Comparison of ENCODE assay signal across 4 fruit fly cellular contexts in genomic region chr3L:10517451-10518385, dm6.
A peak's percentile ranks its signal among the peaks of the same experiment; 100 is the strongest.
TF ChIP-seq lines count a peak whose summit lies in the region.

No protein-coding gene starts in this region.

- no peak for TF ChIP-seq CTCF in whole organism, embryonic (GFP tag; optimal IDR thresholded peaks at IDR 0.05; lab: Kevin White, UChicago)

TF ChIP-seq in whole organism, adult, 20 proteins besides CTCF, POLR2A, EP300 and RAD21:
- TF ChIP-seq Clk (GFP tag; optimal IDR thresholded peaks at IDR 0.05; lab: Kevin White, UChicago) (no peak), kay (GFP tag; lab: Kevin White, UChicago; ENCODE audit: borderline replicate concordance) (peak; percentile 68)

TF ChIP-seq in whole organism, embryonic, 481 proteins besides CTCF, POLR2A, EP300 and RAD21 (continues in another document):
- TF ChIP-seq CG2199 (GFP tag; IDR thresholded peaks at IDR 0.05; lab: Robert Waterston, UW) (peak; percentile 36; the same call in 2 of the 3 replicates), E2f2 (GFP tag; IDR thresholded peaks at IDR 0.05; lab: Robert Waterston, UW) (no peak), CG32772 (GFP tag; IDR thresholded peaks at IDR 0.05; lab: Robert Waterston, UW) (0 out of 2 replicates have a peak, but pooled peaks have one; percentile 36), ci (GFP tag; IDR thresholded peaks at IDR 0.05; lab: Robert Waterston, UW) (0 out of 3 replicates have a peak, but pooled peaks have one; percentile 20), CG11723 (GFP tag; optimal IDR thresholded peaks at IDR 0.05; lab: Kevin White, UChicago) (no peak), run (tag; optimal IDR thresholded peaks at IDR 0.05; lab: Kevin White, UChicago) (no peak), CG13287 (GFP tag; IDR thresholded peaks at IDR 0.05; lab: Robert Waterston, UW; ENCODE audit: partially characterized antibody) (0 out of 2 replicates have a peak, but pooled peaks have one; percentile 7), chn (GFP tag; optimal IDR thresholded peaks at IDR 0.05; lab: Kevin White, UChicago) (no peak), odd (GFP tag; optimal IDR thresholded peaks at IDR 0.05; lab: Kevin White, UChicago) (no peak), CG4854 (GFP tag; optimal IDR thresholded peaks at IDR 0.05; lab: Kevin White, UChicago) (no peak), CG14667 (GFP tag; IDR thresholded peaks at IDR 0.05; lab: Robert Waterston, UW) (no peak), zf30C (GFP tag; optimal IDR thresholded peaks at IDR 0.05; lab: Kevin White, UChicago) (peak; percentile 78), CG10209 (GFP tag; optimal IDR thresholded peaks at IDR 0.05; lab: Kevin White, UChicago) (no peak), CG12236 (GFP tag; optimal IDR thresholded peaks at IDR 0.05; lab: Kevin White, UChicago) (no peak), CG5245 (GFP tag; optimal IDR thresholded peaks at IDR 0.05; lab: Kevin White, UChicago) (no peak), CG4282 (GFP tag; optimal IDR thresholded peaks at IDR 0.05; lab: Kevin White, UChicago) (no peak), Med (GFP tag; lab: Kevin White, UChicago) (peak; percentile 20), H15 (GFP tag; IDR thresholded peaks at IDR 0.05; lab: Robert Waterston, UW) (no peak), CG1832 (GFP tag; optimal IDR thresholded peaks at IDR 0.05; lab: Kevin White, UChicago) (peak; percentile 87), HLHmδ (GFP tag; optimal IDR thresholded peaks at IDR 0.05; lab: Kevin White, UChicago) (no peak), Trl (optimal IDR thresholded peaks at IDR 0.05; lab: Kevin White, UChicago) (peak; percentile 27 to 38), Trl (GFP tag; optimal IDR thresholded peaks at IDR 0.05; lab: Kevin White, UChicago) (no peak), zen2 (GFP tag; IDR thresholded peaks at IDR 0.05; lab: Robert Waterston, UW; ENCODE audit: partially characterized antibody) (no peak), esg (GFP tag; conservative IDR thresholded peaks at IDR 0.05; lab: Robert Waterston, UW) (no peak), psq (GFP tag; optimal IDR thresholded peaks at IDR 0.05; lab: Kevin White, UChicago) (peak; percentile 76), sqz (GFP tag; optimal IDR thresholded peaks at IDR 0.05; lab: Kevin White, UChicago) (peak; percentile 77), gsb-n (tag; optimal IDR thresholded peaks at IDR 0.05; lab: Kevin White, UChicago) (no peak), chm (GFP tag; IDR thresholded peaks at IDR 0.05; lab: Robert Waterston, UW) (peak; percentile 29; the same call in 1 of the 2 replicates), CG9437 (GFP tag; optimal IDR thresholded peaks at IDR 0.05; lab: Kevin White, UChicago) (no peak)

TF ChIP-seq in whole organism, prepupa, 60 proteins besides CTCF, POLR2A, EP300 and RAD21:
- TF ChIP-seq fd85E (GFP tag; optimal IDR thresholded peaks at IDR 0.05; lab: Kevin White, UChicago) (no peak), CG8632 (GFP tag; optimal IDR thresholded peaks at IDR 0.05; lab: Kevin White, UChicago) (no peak), topi (GFP tag; optimal IDR thresholded peaks at IDR 0.05; lab: Kevin White, UChicago) (no peak), Gug (GFP tag; IDR thresholded peaks at IDR 0.05; lab: Robert Waterston, UW) (no peak), Sox14 (GFP tag; optimal IDR thresholded peaks at IDR 0.05; lab: Kevin White, UChicago) (peak; percentile 10), CG10631 (GFP tag; optimal IDR thresholded peaks at IDR 0.05; lab: Kevin White, UChicago) (peak; percentile 5), CG6163 (GFP tag; IDR thresholded peaks at IDR 0.05; lab: Robert Waterston, UW) (peak; percentile 66; the same call in 2 of the 3 replicates), CG8119 (GFP tag; IDR thresholded peaks at IDR 0.05; lab: Robert Waterston, UW) (no peak), pdm3 (GFP tag; optimal IDR thresholded peaks at IDR 0.05; lab: Kevin White, UChicago) (no peak), Eip78C (GFP tag; lab: Kevin White, UChicago) (peak; percentile 46), net (GFP tag; optimal IDR thresholded peaks at IDR 0.05; lab: Kevin White, UChicago) (no peak), CG6854 (GFP tag; optimal IDR thresholded peaks at IDR 0.05; lab: Kevin White, UChicago) (no peak), Sox102F (GFP tag; optimal IDR thresholded peaks at IDR 0.05; lab: Kevin White, UChicago) (peak; percentile 11), CG32006 (GFP tag; optimal IDR thresholded peaks at IDR 0.05; lab: Kevin White, UChicago) (peak; percentile 26), acj6 (GFP tag; optimal IDR thresholded peaks at IDR 0.05; lab: Kevin White, UChicago) (peak; percentile 10), CG10669 (GFP tag; optimal IDR thresholded peaks at IDR 0.05; lab: Kevin White, UChicago) (no peak), Hr4 (GFP tag; optimal IDR thresholded peaks at IDR 0.05; lab: Kevin White, UChicago) (no peak), CG11294 (GFP tag; IDR thresholded peaks at IDR 0.05; lab: Robert Waterston, UW) (no peak), Lpt (GFP tag; optimal IDR thresholded peaks at IDR 0.05; lab: Kevin White, UChicago) (no peak)

TF ChIP-seq in whole organism, wandering third instar larva, 38 proteins besides CTCF, POLR2A, EP300 and RAD21:
- peak; percentile 93 for TF ChIP-seq psq (GFP tag; optimal IDR thresholded peaks at IDR 0.05; lab: Kevin White, UChicago)
- TF ChIP-seq brk (GFP tag; optimal IDR thresholded peaks at IDR 0.05; lab: Kevin White, UChicago): no peak
- peak in 1 of 2 experiments; percentile 13 for TF ChIP-seq foxo (GFP tag; optimal IDR thresholded peaks at IDR 0.05; lab: Kevin White, UChicago)
